Fruit fly (Drosophila melanogaster) whole organism, larva: ENCODE results near the gene grass.

Source experiments
- noc ChIP-seq: fragments of 200-800 bp; sonication (Bioruptor generic); optimal IDR thresholded peaks from 3 replicates; lab custom pipeline; 2019; ENCODE audit warnings: missing biosample characterization, mild to moderate bottlenecking, missing genetic modification characterization, moderate library complexity

grass gene

dm6 chr3R:27137914-27138323 is 19.8 kb upstream of the grass start:
- TF ChIP-seq noc (tag; lab: Kevin White, UChicago): no peak

- TF ChIP-seq noc (tag; lab: Kevin White, UChicago): no peak
These were observed 19.0 kb upstream of the grass start for dm6 chr3R:27138700-27139099.

DNA sequence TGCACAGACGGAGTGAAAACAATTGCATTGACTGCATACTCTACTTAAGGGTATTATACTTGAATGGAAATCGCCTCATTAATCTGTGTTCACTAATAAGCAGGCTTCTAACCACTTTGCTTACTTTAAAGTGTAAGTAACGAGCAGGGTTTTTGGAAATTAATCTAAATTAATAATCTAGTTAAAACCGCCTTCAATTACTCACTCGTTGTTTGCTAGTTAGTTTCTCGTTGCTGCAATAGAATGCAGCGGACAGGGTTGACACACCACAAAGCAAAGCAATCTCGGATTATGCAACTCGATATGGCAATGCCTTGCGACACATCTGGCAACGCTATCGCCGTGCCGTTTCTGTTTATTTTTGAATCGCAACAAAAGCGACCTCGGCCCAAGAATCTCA is 17.8 kb upstream of the grass start:
- TF ChIP-seq noc (tag; lab: Kevin White, UChicago): no peak

dm6 chr3R:27148812-27149769 is 8.7 kb upstream of the grass start:
- TF ChIP-seq noc (tag; lab: Kevin White, UChicago): peak; percentile 6

- no peak for TF ChIP-seq noc (tag; lab: Kevin White, UChicago)
These were observed 7.7 kb upstream of the grass start for dm6 chr3R:27149884-27150676.

DNA sequence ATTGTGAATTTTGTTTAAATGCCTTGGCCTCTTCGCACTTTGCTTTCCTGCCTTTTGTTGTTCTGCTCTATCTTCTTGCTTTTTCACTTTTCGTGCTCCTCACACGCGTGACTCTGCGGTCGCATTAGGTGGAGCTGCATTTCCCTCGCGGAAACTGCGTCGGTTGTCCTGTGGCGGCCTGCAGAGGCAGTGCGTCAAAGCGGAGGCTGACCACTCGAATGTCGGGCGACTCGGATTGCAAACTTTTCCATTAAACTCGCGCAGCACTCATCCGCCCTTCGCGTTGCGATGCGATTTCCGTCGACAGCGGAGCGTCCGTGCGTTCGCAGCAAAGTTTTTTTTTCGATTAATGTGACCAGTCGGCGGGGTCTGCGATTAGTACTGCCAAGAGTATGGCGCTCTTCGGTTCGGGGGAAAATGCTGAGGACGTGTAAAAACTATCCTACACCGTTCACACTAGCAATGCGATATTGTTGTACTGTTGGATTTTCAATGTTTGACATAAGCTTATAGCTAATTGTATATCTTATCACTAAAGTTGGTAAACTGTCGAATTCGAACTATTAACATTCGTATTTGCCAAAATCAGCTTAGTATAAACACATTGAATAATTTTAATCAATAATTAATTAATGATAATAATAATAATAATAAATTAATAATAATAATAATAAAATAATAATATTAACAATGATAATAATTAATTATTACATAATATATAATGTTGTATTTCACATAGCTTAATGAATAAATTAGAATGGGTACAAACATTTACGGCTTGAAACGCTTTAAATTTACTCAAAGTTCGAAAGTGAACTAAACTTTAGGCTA is 6.8 kb upstream of the grass start, which contains the start of gene CG6051:
Gene CG6051, minus strand, starts transcription at position 385 of the 831 bp plus-strand sequence.
- TF ChIP-seq noc (tag; lab: Kevin White, UChicago): peak; percentile 46

dm6 chr3R:27151516-27151823 is 6.3 kb upstream of the grass start, which contains the start of gene Men-b:
TSS of gene Men-b (plus strand) at chr3R:27151662.
- no peak for TF ChIP-seq noc (tag; lab: Kevin White, UChicago)

DNA sequence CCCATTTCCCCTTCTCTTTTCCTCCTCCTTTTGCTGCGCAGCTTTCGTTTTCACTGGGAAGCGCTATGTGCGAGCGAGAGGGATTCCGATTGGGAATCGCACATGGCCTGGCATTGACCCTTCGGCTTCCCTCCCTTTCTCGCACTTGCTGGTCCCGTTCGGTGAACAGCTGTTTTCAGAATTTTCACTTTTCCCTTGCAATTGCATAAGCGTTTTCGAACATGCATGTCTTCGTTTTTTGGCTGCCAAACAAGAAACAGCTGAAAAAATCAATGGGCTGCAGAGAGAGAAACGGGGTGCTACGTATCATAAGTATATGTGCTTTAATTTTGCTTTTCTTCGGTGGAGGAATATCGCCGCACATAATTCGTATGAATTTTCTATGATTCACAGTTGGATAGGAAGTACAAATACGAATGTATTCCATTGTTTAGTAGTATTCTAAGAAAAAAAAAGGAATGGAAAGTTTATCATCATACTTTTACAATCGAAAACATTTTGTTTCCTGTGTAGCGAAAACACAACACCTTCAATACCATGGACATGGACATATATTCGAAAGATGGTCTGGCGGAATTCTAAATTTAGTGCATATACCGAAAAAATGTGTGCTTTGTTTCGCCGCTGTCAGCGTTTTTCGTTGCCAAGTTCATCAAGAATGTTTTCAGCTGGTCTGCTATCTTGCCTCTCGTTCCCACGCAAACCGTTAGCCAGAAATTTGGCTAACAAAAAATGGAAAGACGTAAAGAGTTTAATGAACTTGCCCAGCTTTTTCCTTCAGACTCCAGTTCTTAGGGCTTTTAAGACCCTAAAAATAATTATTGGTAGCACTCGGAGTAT is 5.4 kb upstream of the grass start:
- peak; percentile 72 for TF ChIP-seq noc (tag; lab: Kevin White, UChicago)

dm6 chr3R:27153062-27153878 is 4.5 kb upstream of the grass start:
- peak; percentile 78 for TF ChIP-seq noc (tag; lab: Kevin White, UChicago)

DNA sequence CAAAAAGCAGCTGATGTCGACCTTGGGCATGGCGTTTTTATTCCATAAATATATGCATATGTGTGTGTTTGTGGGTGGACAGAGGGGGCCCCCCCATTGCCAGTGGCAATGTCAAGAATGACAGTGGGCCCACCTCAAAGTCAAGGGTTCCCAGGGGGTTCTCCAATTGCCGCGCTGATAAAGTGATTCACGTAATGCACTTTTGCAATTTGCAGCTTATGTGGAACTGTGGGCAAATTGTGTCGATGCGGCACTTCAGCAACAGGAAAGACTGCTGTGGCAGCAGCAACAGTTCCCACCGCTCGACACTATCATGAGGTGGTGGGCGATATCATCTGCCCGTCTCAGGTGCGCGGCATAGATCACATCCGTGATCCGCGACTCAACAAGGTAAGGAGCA is 3.7 kb upstream of the grass start:
- TF ChIP-seq noc (tag; lab: Kevin White, UChicago): no peak

- no peak for TF ChIP-seq noc (tag; lab: Kevin White, UChicago)
These were observed 2.1 kb downstream of the grass start for dm6 chr3R:27159870-27160269.

DNA sequence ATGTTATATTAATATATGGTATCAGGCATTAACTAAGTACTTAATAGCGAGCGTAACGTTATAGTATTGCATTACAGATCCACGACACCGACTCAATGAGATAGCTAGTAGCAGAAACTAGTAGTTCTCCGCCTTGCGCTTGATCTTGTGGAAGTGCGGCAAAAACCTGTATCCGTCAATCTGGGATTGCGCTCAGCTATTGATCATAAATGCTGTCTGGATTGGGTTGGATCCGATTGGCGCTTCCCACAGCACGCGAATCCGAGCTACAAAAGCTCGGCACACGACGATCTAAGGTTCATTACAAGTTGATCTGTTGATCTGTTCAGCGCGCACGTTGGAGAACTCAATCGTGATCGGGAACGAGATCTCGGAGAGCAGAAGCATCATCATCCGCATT is 3.1 kb downstream of the grass start, which contains the start of gene CG5909:
Gene CG5909, plus strand, starts transcription at position 301 of the 400 bp plus-strand sequence.
- no peak for TF ChIP-seq noc (tag; lab: Kevin White, UChicago)

DNA sequence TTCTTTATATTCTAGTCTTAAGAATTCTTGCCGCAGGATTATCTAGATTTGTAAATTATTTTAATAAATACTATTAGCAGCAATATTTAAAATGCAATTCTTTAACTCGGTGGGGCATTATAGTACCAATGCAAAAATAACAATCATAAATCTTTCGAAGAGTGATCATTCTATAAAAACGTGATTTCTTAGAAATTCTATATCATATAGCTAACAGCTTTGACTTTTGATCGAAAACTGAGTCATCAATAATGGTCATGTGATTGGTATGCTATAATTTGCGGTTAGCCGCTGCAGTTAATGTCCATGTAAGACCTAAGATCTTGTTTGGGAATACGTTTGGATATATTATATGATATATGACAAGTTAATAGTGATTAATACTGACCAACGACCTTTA is 5.1 kb downstream of the grass start, which contains the start of gene ppk31:
Gene ppk31, plus strand, starts transcription at position 301 of the 400 bp plus-strand sequence.
- no peak for TF ChIP-seq noc (tag; lab: Kevin White, UChicago)
